Worm (Caenorhabditis elegans) whole organism, L4 larva: ENCODE results near the gene srj-18.
A peak's percentile ranks its signal among the peaks of the same experiment; 100 is the strongest.

Source experiments
- D1046.2 ChIP-seq: fragments of 200-800 bp; sonication (Bioruptor generic); IDR thresholded peaks from 2 replicates; pipeline ENCODE4 v1.3.6; 2022; ENCODE audit warnings: missing genetic modification characterization, missing compliant biosample characterization
- F10B5.3 ChIP-seq: sonication (generic microtip); optimal IDR thresholded peaks from 2 replicates; lab custom pipeline; 2016; ENCODE audit warnings: mild to moderate bottlenecking, missing genetic modification characterization, missing compliant biosample characterization
- T26A8.4 ChIP-seq: fragments of 200-800 bp; sonication (Bioruptor generic); IDR thresholded peaks from 2 replicates; pipeline ENCODE4 v1.3.6; 2022; ENCODE audit warnings: missing genetic modification characterization, missing compliant biosample characterization
- Y105C5A.15 ChIP-seq: fragments of 200-800 bp; sonication (Bioruptor generic); IDR thresholded peaks from 2 replicates; pipeline ENCODE4 v1.3.6; 2022; ENCODE audit warnings: missing genetic modification characterization, missing compliant biosample characterization
- Y48G9A.11 ChIP-seq: fragments of 200-800 bp; sonication (Bioruptor generic); IDR thresholded peaks from 2 replicates; pipeline ENCODE4 v1.3.6; 2022; ENCODE audit warnings: missing genetic modification reagents, missing genetic modification characterization, missing compliant biosample characterization
- Y75B8A.6 ChIP-seq: fragments of 200-800 bp; sonication (Bioruptor generic); IDR thresholded peaks from 2 replicates; pipeline ENCODE4 v1.3.6; 2022; ENCODE audit warnings: missing genetic modification reagents, missing genetic modification characterization, missing compliant biosample characterization
- ZK546.5 ChIP-seq, 2 experiments: sonication (generic microtip); optimal IDR thresholded peaks; 2 replicates each; lab custom pipeline; 2017; ENCODE audit warnings: missing biosample characterization in 2 of 2, missing genetic modification characterization in 2 of 2
- aha-1 ChIP-seq: fragments of 150-350 bp; peaks from one replicate; lab custom pipeline; 2014; ENCODE audit warnings: missing biosample characterization, missing genetic modification characterization
- aly-2 ChIP-seq: sonication (generic microtip); optimal IDR thresholded peaks from 2 replicates; lab custom pipeline; 2018; ENCODE audit warnings: missing biosample characterization, missing genetic modification characterization
- arid-1 ChIP-seq: fragments of 200-800 bp; sonication (Bioruptor generic); conservative IDR thresholded peaks from 2 replicates; pipeline ENCODE4 v1.3.6; 2022; ENCODE audit warnings: missing genetic modification reagents, missing genetic modification characterization, missing compliant biosample characterization
- attf-4 ChIP-seq: sonication (generic microtip); optimal IDR thresholded peaks from 3 replicates; lab custom pipeline; 2017; ENCODE audit warnings: missing biosample characterization, missing genetic modification characterization
- ceh-20 ChIP-seq: fragments of 200-800 bp; sonication (Bioruptor generic); IDR thresholded peaks from 2 replicates; pipeline ENCODE4 v1.3.6; 2022; ENCODE audit warnings: missing genetic modification reagents, missing genetic modification characterization, missing compliant biosample characterization
- ceh-28 ChIP-seq: fragments of 150-350 bp; optimal IDR thresholded peaks from 2 replicates; lab custom pipeline; 2014; ENCODE audit warnings: missing biosample characterization, missing genetic modification reagents, missing genetic modification characterization
- ceh-32 ChIP-seq: sonication (generic microtip); optimal IDR thresholded peaks from 2 replicates; lab custom pipeline; 2016; ENCODE audit warnings: mild to moderate bottlenecking, missing genetic modification characterization, missing compliant biosample characterization; ENCODE audit not compliant: poor library complexity
- ceh-82 ChIP-seq: sonication (generic microtip); optimal IDR thresholded peaks from 2 replicates; lab custom pipeline; 2017; ENCODE audit warnings: missing biosample characterization, missing genetic modification characterization
- ces-1 ChIP-seq: fragments of 150-350 bp; sonication (generic microtip); optimal IDR thresholded peaks from 4 replicates; lab custom pipeline; 2014; ENCODE audit warnings: missing biosample characterization, missing genetic modification reagents, missing genetic modification characterization
- ctbp-1 ChIP-seq: fragments of 200-800 bp; sonication (Bioruptor generic); IDR thresholded peaks from 2 replicates; pipeline ENCODE4 v1.3.6; 2022; ENCODE audit warnings: missing genetic modification reagents, missing genetic modification characterization, missing compliant biosample characterization
- daf-8 ChIP-seq: fragments of 200-800 bp; sonication (Bioruptor generic); IDR thresholded peaks from 2 replicates; pipeline ENCODE4 v1.3.6; 2022; ENCODE audit warnings: missing genetic modification characterization, missing compliant biosample characterization
- dmd-6 ChIP-seq: fragments of 200-800 bp; sonication (Bioruptor generic); IDR thresholded peaks from 2 replicates; pipeline ENCODE4 v1.3.6; 2022; ENCODE audit warnings: missing genetic modification reagents, missing genetic modification characterization, missing compliant biosample characterization
- dmd-9 ChIP-seq: fragments of 200-800 bp; sonication (Bioruptor generic); IDR thresholded peaks from 2 replicates; pipeline ENCODE4 v1.3.6; 2022; ENCODE audit warnings: missing genetic modification reagents, missing genetic modification characterization, missing compliant biosample characterization
- egl-43 ChIP-seq: fragments of 200-800 bp; sonication (Bioruptor generic); IDR thresholded peaks from 2 replicates; pipeline ENCODE4 v1.3.6; 2022; ENCODE audit warnings: missing genetic modification reagents, missing genetic modification characterization, missing compliant biosample characterization
- gei-8 ChIP-seq: fragments of 200-800 bp; sonication (Bioruptor generic); optimal IDR thresholded peaks from 2 replicates; lab custom pipeline; 2018; ENCODE audit warnings: mild to moderate bottlenecking, missing genetic modification characterization, missing compliant biosample characterization
- hlh-30 ChIP-seq: sonication (generic microtip); optimal IDR thresholded peaks from 2 replicates; lab custom pipeline; 2017; ENCODE audit warnings: antibody characterized with exemption, mild to moderate bottlenecking, missing genetic modification characterization, missing compliant biosample characterization; ENCODE audit not compliant: insufficient read depth
- jun-1 ChIP-seq: fragments of 150-350 bp; optimal IDR thresholded peaks from 2 replicates; lab custom pipeline; 2014; ENCODE audit warnings: missing biosample characterization, missing genetic modification reagents, missing genetic modification characterization
- lim-7 ChIP-seq: fragments of 200-800 bp; sonication (Bioruptor generic); IDR thresholded peaks from 2 replicates; pipeline ENCODE4 v1.3.6; 2022; ENCODE audit warnings: missing genetic modification characterization, missing compliant biosample characterization
- lin-1 ChIP-seq: fragments of 200-800 bp; sonication (Bioruptor generic); IDR thresholded peaks from 2 replicates; pipeline ENCODE4 v1.3.6; 2022; ENCODE audit warnings: missing genetic modification reagents, missing genetic modification characterization, missing compliant biosample characterization
- lin-38 ChIP-seq: fragments of 200-800 bp; sonication (Bioruptor generic); IDR thresholded peaks from 2 replicates; pipeline ENCODE4 v1.3.6; 2022; ENCODE audit warnings: missing genetic modification reagents, missing genetic modification characterization, missing compliant biosample characterization
- madf-9 ChIP-seq: fragments of 200-800 bp; sonication (Bioruptor generic); conservative IDR thresholded peaks from 2 replicates; pipeline ENCODE4 v1.3.6; 2022; ENCODE audit warnings: missing genetic modification reagents, missing genetic modification characterization, missing compliant biosample characterization
- mes-2 ChIP-seq: sonication (generic microtip); optimal IDR thresholded peaks from 2 replicates; lab custom pipeline; 2016; ENCODE audit warnings: missing genotype, mild to moderate bottlenecking, missing genetic modification characterization, missing compliant biosample characterization; ENCODE audit not compliant: poor library complexity, severe bottlenecking
- nhr-10 ChIP-seq: fragments of 150-350 bp; optimal IDR thresholded peaks from 2 replicates; lab custom pipeline; 2014; ENCODE audit warnings: missing biosample characterization, missing genetic modification characterization
- nhr-11 ChIP-seq: fragments of 150-350 bp; optimal IDR thresholded peaks from 2 replicates; lab custom pipeline; 2014; ENCODE audit warnings: missing biosample characterization, missing genetic modification characterization
- nhr-111 ChIP-seq: fragments of 200-800 bp; sonication (Bioruptor generic); optimal IDR thresholded peaks from 2 replicates; lab custom pipeline; 2018; ENCODE audit warnings: mild to moderate bottlenecking, missing genetic modification characterization, missing compliant biosample characterization
- nhr-41 ChIP-seq: fragments of 200-800 bp; sonication (Bioruptor generic); IDR thresholded peaks from 2 replicates; pipeline ENCODE4 v1.3.6; 2022; ENCODE audit warnings: missing genetic modification reagents, missing genetic modification characterization, missing compliant biosample characterization
- nhr-77 ChIP-seq: fragments of 150-350 bp; optimal IDR thresholded peaks from 2 replicates; lab custom pipeline; 2014; ENCODE audit warnings: missing biosample characterization, missing genetic modification characterization
- rbr-2 ChIP-seq: sonication (generic microtip); optimal IDR thresholded peaks from 2 replicates; lab custom pipeline; 2016; ENCODE audit warnings: missing genotype, missing genetic modification characterization, missing compliant biosample characterization
- set-16 ChIP-seq: fragments of 200-800 bp; sonication (Bioruptor generic); IDR thresholded peaks from 2 replicates; pipeline ENCODE4 v1.3.6; 2022; ENCODE audit warnings: missing genetic modification reagents, missing genetic modification characterization, missing compliant biosample characterization
- skn-1 ChIP-seq: fragments of 150-350 bp; optimal IDR thresholded peaks from 2 replicates; lab custom pipeline; 2014; ENCODE audit warnings: missing biosample characterization, missing genetic modification characterization
- snpc-1.2 ChIP-seq: fragments of 200-800 bp; sonication (Bioruptor generic); IDR thresholded peaks from 2 replicates; pipeline ENCODE4 v1.3.6; 2022; ENCODE audit warnings: missing genetic modification reagents, missing genetic modification characterization, missing compliant biosample characterization
- snpc-4 ChIP-seq: fragments of 150-350 bp; optimal IDR thresholded peaks from 2 replicates; lab custom pipeline; 2014; ENCODE audit warnings: missing biosample characterization, missing genetic modification characterization
- spr-1 ChIP-seq: sonication (generic microtip); optimal IDR thresholded peaks from 2 replicates; lab custom pipeline; 2016; ENCODE audit warnings: mild to moderate bottlenecking, missing genetic modification characterization, missing compliant biosample characterization
- tag-97 ChIP-seq: fragments of 200-800 bp; sonication (Bioruptor generic); IDR thresholded peaks from 2 replicates; pipeline ENCODE4 v1.3.6; 2022; ENCODE audit warnings: missing genetic modification characterization, missing compliant biosample characterization
- unc-130 ChIP-seq: sonication (generic microtip); optimal IDR thresholded peaks from 2 replicates; lab custom pipeline; 2016; ENCODE audit warnings: missing genetic modification reagents, missing genetic modification characterization, missing compliant biosample characterization
- unc-62 ChIP-seq, 3 experiments: fragments of 150-350 bp in 1 of 3; sonication (generic microtip); optimal IDR thresholded peaks in 2 of 3; peaks in 1 of 3; 1 replicate in 1 of 3; 2 replicates in 2 of 3; lab custom pipeline; 2014 to 2017; ENCODE audit warnings: missing biosample characterization in 3 of 3, missing genetic modification characterization in 3 of 3, missing genetic modification reagents in 3 of 3, missing genotype in 1 of 3
- zag-1 ChIP-seq: fragments of 150-350 bp; optimal IDR thresholded peaks from 2 replicates; lab custom pipeline; 2014; ENCODE audit warnings: missing biosample characterization, missing genetic modification characterization
- zfp-2 ChIP-seq: sonication (generic microtip); optimal IDR thresholded peaks from 2 replicates; lab custom pipeline; 2016; ENCODE audit warnings: mild to moderate bottlenecking, missing genetic modification characterization, missing compliant biosample characterization
- zfp-3 ChIP-seq: fragments of 200-800 bp; sonication (Bioruptor generic); conservative IDR thresholded peaks from 2 replicates; pipeline ENCODE4 v1.3.6; 2022; ENCODE audit warnings: missing genetic modification reagents, missing genetic modification characterization, missing compliant biosample characterization
- ztf-11 ChIP-seq: fragments of 150-350 bp; optimal IDR thresholded peaks from 2 replicates; lab custom pipeline; 2014; ENCODE audit warnings: missing biosample characterization, missing genetic modification characterization
- ztf-7 ChIP-seq: fragments of 150-350 bp; optimal IDR thresholded peaks from 2 replicates; lab custom pipeline; 2014; ENCODE audit warnings: missing biosample characterization, missing genetic modification characterization

Gene srj-18

DNA sequence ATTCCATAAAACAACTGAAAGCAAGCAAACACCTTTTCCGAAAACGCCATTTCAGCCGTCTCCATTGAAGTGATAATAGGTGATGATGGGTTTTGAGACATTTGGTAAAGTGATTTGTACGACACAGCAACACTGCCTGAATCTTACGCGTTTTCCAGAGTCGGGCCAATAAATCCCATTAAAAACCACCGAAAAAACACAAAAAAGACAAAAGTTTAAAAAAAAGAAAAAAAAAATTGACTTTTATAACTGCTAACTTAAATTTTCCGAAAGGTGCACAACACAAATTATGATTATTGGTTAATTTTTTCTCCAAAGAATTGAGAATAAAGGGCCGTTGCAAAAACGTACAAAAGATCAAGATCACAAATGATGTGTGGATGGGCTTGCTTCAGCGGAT, 39.8 kb upstream of the srj-18 start, which contains the start of gene srg-57:
TSS of gene srg-57 (minus strand) at position 101 of the 400 bp plus-strand sequence.
- peak in 1 of 2 experiments; percentile 55 for TF ChIP-seq unc-62 (GFP tag; optimal IDR thresholded peaks at IDR 0.05 in 1 of 2; lab: Kevin White, UChicago)
- no peak for TF ChIP-seq unc-62 (tag; optimal IDR thresholded peaks at IDR 0.05; lab: Kevin White, UChicago)
- TF ChIP-seq aly-2, result no peak

DNA sequence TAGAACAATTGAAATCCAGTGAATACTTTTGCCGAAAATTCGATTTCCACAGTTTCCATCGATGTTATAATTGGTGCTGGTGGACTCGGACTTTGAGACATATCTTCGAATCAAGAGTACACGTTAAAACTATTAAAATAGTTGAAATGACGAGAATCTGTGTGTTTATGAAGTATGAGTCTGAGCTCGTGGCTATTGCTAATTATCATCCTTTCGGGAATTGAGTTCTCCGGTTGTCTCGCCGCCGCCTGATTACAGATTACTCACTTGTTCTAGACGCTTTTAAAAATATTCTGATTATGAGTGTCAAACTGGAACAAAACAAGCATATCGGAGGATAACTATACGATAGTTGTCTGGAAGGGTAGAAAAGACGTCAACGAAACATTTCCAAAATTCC, 36.0 kb upstream of the srj-18 start, which contains the start of gene srg-56:
TSS of gene srg-56 (minus strand) at position 101 of the 400 bp plus-strand sequence.
- no peak for TF ChIP-seq ZK546.5 (tag; optimal IDR thresholded peaks at IDR 0.05; lab: Kevin White, UChicago)
- no peak for TF ChIP-seq Y75B8A.6
- no peak for TF ChIP-seq mes-2 (tag; lab: Kevin White, UChicago)
- no peak for TF ChIP-seq zfp-2 (tag; lab: Kevin White, UChicago)
- TF ChIP-seq D1046.2 (GFP tag; lab: Robert Waterston, UW), result no peak
- no peak for TF ChIP-seq snpc-1.2 (GFP tag; lab: Robert Waterston, UW)
- TF ChIP-seq ces-1 (GFP tag; lab: Kevin White, UChicago), result no peak
- TF ChIP-seq gei-8 (GFP tag; lab: Kevin White, UChicago), result no peak
- no peak for TF ChIP-seq ztf-7 (tag; lab: Kevin White, UChicago)
- TF ChIP-seq nhr-111, result no peak
- no peak for TF ChIP-seq attf-4
- no peak for TF ChIP-seq unc-62 (GFP tag; optimal IDR thresholded peaks at IDR 0.05 in 1 of 2; lab: Kevin White, UChicago)
- TF ChIP-seq unc-62 (tag; optimal IDR thresholded peaks at IDR 0.05; lab: Kevin White, UChicago), result no peak
- TF ChIP-seq nhr-41 (GFP tag; lab: Robert Waterston, UW), result no peak
- TF ChIP-seq skn-1 (tag; lab: Kevin White, UChicago), result no peak

DNA sequence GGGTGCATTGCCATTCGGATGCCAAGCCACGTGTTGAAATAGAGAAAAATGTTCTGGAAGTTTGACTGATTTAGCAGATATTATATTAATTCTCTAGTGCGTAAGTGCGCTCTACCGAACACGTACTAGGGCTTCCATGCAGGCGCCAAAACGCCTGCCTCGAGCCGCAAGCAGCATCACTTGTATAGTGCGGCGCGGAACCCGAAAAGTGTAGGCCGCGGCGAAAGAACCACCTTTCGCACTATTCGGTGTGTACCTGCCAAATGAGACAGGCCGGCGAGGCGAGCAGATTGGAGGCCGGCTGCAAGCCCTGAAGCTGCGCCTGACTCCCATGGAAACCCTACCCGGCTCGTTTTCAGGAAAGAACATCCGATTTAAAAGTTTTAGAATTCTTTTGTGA, 34.5 kb upstream of the srj-18 start:
- TF ChIP-seq snpc-4 (tag; lab: Kevin White, UChicago), result no peak
- no peak for TF ChIP-seq dmd-6
- TF ChIP-seq rbr-2 (tag; lab: Kevin White, UChicago), result no peak
- TF ChIP-seq dmd-9, result no peak
- no peak for TF ChIP-seq F10B5.3 (tag; lab: Kevin White, UChicago)
- TF ChIP-seq egl-43, result no peak
- no peak for TF ChIP-seq hlh-30 (tag; lab: Kevin White, UChicago)
- TF ChIP-seq ceh-28, result no peak
- TF ChIP-seq nhr-10 (tag; lab: Kevin White, UChicago), result no peak
- no peak for TF ChIP-seq daf-8 (GFP tag; lab: Robert Waterston, UW)
- no peak for TF ChIP-seq zfp-3 (GFP tag; lab: Robert Waterston, UW)
- TF ChIP-seq ztf-7 (tag; lab: Kevin White, UChicago), result no peak
- no peak for TF ChIP-seq nhr-11 (tag; lab: Kevin White, UChicago)
- TF ChIP-seq aha-1 (tag; lab: Kevin White, UChicago), result peak; percentile 42
- TF ChIP-seq zfp-2 (tag; lab: Kevin White, UChicago), result no peak
- TF ChIP-seq Y48G9A.11, result 0 out of 2 replicates have a peak, but pooled peaks have one; percentile 23
- TF ChIP-seq lim-7 (GFP tag; lab: Robert Waterston, UW), result 0 out of 2 replicates have a peak, but pooled peaks have one; percentile 18
- TF ChIP-seq arid-1 (GFP tag; lab: Robert Waterston, UW), result no peak
- TF ChIP-seq madf-9, result no peak
- peak; percentile 84 for TF ChIP-seq set-16 (GFP tag; lab: Robert Waterston, UW)
- no peak for TF ChIP-seq lin-38 (GFP tag; lab: Robert Waterston, UW)

ce11 chrV:2740228-2740627, 33.9 kb upstream of the srj-18 start, which contains the start of gene srg-61:
Gene srg-61 (minus strand): TSS chrV:2740328.
- no peak for TF ChIP-seq nhr-10 (tag; lab: Kevin White, UChicago)
- TF ChIP-seq nhr-77 (tag; lab: Kevin White, UChicago), result no peak
- no peak for TF ChIP-seq lin-1 (GFP tag; lab: Robert Waterston, UW)
- TF ChIP-seq ztf-11, result no peak
- TF ChIP-seq unc-130 (GFP tag; lab: Kevin White, UChicago), result no peak
- no peak for TF ChIP-seq spr-1
- no peak for TF ChIP-seq ztf-7 (tag; lab: Kevin White, UChicago)
- TF ChIP-seq tag-97, result no peak
- TF ChIP-seq jun-1 (tag; lab: Kevin White, UChicago), result no peak
- TF ChIP-seq snpc-1.2 (GFP tag; lab: Robert Waterston, UW), result no peak
- no peak for TF ChIP-seq Y105C5A.15 (GFP tag; lab: Robert Waterston, UW)
- no peak for TF ChIP-seq ceh-32 (tag; lab: Kevin White, UChicago)
- no peak for TF ChIP-seq T26A8.4
- no peak for TF ChIP-seq ctbp-1 (GFP tag; lab: Robert Waterston, UW)
- no peak for TF ChIP-seq aha-1 (tag; lab: Kevin White, UChicago)
- no peak for TF ChIP-seq zag-1 (tag; lab: Kevin White, UChicago)
- no peak for TF ChIP-seq ceh-20 (GFP tag; lab: Robert Waterston, UW)
- no peak for TF ChIP-seq ceh-82 (tag; lab: Kevin White, UChicago)
